Fruit fly (Drosophila melanogaster): ENCODE results near the gene CG7322.

Gene CG7322

DNA sequence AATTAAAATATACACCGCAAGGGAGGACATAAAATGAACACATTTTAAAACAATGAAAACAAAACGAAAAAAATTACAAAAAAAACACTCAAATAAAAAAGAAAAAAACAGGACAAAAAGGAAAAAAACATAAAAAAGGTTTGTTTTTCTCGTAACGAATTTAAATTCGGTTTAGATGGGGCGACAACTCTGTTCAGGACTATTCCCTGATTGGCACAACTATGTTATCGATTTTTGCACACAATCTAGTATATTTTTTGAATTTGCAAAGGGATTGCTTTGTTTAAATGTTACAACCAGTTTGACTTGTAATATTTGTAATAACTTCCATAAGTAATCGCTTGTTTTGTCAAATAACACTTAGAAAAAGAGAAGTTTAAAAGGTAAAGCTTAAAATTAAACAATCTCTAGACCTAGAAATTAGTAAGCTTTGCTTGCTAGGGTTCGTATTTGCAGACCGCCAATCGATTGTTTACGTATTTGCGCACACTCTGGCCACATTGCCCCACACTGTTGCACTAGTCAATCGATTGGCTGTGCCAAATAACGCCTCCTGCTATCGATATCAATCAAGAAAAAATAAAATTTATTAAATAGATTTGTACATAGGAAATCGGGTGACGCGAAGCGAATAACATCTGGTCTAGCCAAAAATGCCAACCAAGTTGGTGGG is 26.6 kb upstream of the CG7322 start, which contains the start of gene CG7332 (continued):
- no peak for TF ChIP-seq dan (GFP tag; IDR thresholded peaks at IDR 0.05)
- TF ChIP-seq CG34224 (GFP tag; IDR thresholded peaks at IDR 0.05; ENCODE audit: partially characterized antibody): peak; percentile 58; the same call in 2 of the 3 replicates
- no peak for TF ChIP-seq CG6765 (GFP tag; optimal IDR thresholded peaks at IDR 0.05)
- no peak for TF ChIP-seq chm (GFP tag; IDR thresholded peaks at IDR 0.05)
- no peak for TF ChIP-seq en (GFP tag; optimal IDR thresholded peaks at IDR 0.05)
- no peak for TF ChIP-seq CG3163 (GFP tag; optimal IDR thresholded peaks at IDR 0.05)
- TF ChIP-seq BEAF-32 (GFP tag; optimal IDR thresholded peaks at IDR 0.05): peak; percentile 72
- no peak for TF ChIP-seq NFAT (GFP tag; IDR thresholded peaks at IDR 0.05)
- peak; percentile 6; the same call in 1 of the 2 replicates for TF ChIP-seq CG42726 (GFP tag; IDR thresholded peaks at IDR 0.05; ENCODE audit: partially characterized antibody)
- TF ChIP-seq CG12236 (GFP tag; optimal IDR thresholded peaks at IDR 0.05): no peak
- TF ChIP-seq CG3407 (GFP tag; optimal IDR thresholded peaks at IDR 0.05): no peak
- no peak for TF ChIP-seq crp (GFP tag; optimal IDR thresholded peaks at IDR 0.05)
- TF ChIP-seq danr (GFP tag; IDR thresholded peaks at IDR 0.05): no peak
- no peak for TF ChIP-seq ara (GFP tag; IDR thresholded peaks at IDR 0.05)
- TF ChIP-seq CG2116 (GFP tag; optimal IDR thresholded peaks at IDR 0.05): peak; percentile 94
- peak; percentile 67 for TF ChIP-seq amos (GFP tag; IDR thresholded peaks at IDR 0.05; ENCODE audit: partially characterized antibody)
- peak; percentile 28; the same call in 1 of the 2 replicates for TF ChIP-seq Ptx1 (GFP tag; IDR thresholded peaks at IDR 0.05)
- TF ChIP-seq CG8089 (GFP tag; optimal IDR thresholded peaks at IDR 0.05): no peak
- TF ChIP-seq Optix (GFP tag; IDR thresholded peaks at IDR 0.05): no peak
- no peak for TF ChIP-seq cato (GFP tag; optimal IDR thresholded peaks at IDR 0.05; ENCODE audit: borderline replicate concordance)
- TF ChIP-seq Dp (GFP tag; optimal IDR thresholded peaks at IDR 0.05): peak; percentile 67
- no peak for TF ChIP-seq Blimp-1 (GFP tag; optimal IDR thresholded peaks at IDR 0.05)
- no peak for TF ChIP-seq her (GFP tag; optimal IDR thresholded peaks at IDR 0.05)
- no peak for TF ChIP-seq CG17802 (tag; optimal IDR thresholded peaks at IDR 0.05)
- TF ChIP-seq az2 (GFP tag; optimal IDR thresholded peaks at IDR 0.05): peak; percentile 15
- peak; percentile 79; the same call in 2 of the 3 replicates for TF ChIP-seq CG11560 (tag; IDR thresholded peaks at IDR 0.05)
- TF ChIP-seq CG16813 (GFP tag; IDR thresholded peaks at IDR 0.05; ENCODE audit: partially characterized antibody): peak; percentile 66
- TF ChIP-seq tgo (GFP tag; IDR thresholded peaks at IDR 0.05): no peak
- no peak for TF ChIP-seq CG4707 (GFP tag; optimal IDR thresholded peaks at IDR 0.05)
- TF ChIP-seq CG33213 (GFP tag; optimal IDR thresholded peaks at IDR 0.05): peak; percentile 17
- TF ChIP-seq CoRest (tag; optimal IDR thresholded peaks at IDR 0.05): peak; percentile 13
- TF ChIP-seq seq (GFP tag; IDR thresholded peaks at IDR 0.05): no peak
- no peak for TF ChIP-seq sug (tag; optimal IDR thresholded peaks at IDR 0.05)
- no peak for TF ChIP-seq ssp (GFP tag; IDR thresholded peaks at IDR 0.05)
- peak; percentile 39 for TF ChIP-seq CG12659 (GFP tag; optimal IDR thresholded peaks at IDR 0.05)
- TF ChIP-seq CG2120 (GFP tag; optimal IDR thresholded peaks at IDR 0.05): peak; percentile 15
- TF ChIP-seq Hey (tag; optimal IDR thresholded peaks at IDR 0.05): no peak
- TF ChIP-seq CG15601 (tag; optimal IDR thresholded peaks at IDR 0.05): no peak
- TF ChIP-seq B-H1 (GFP tag; IDR thresholded peaks at IDR 0.05): no peak; the same call in 2 of the 3 replicates

DNA sequence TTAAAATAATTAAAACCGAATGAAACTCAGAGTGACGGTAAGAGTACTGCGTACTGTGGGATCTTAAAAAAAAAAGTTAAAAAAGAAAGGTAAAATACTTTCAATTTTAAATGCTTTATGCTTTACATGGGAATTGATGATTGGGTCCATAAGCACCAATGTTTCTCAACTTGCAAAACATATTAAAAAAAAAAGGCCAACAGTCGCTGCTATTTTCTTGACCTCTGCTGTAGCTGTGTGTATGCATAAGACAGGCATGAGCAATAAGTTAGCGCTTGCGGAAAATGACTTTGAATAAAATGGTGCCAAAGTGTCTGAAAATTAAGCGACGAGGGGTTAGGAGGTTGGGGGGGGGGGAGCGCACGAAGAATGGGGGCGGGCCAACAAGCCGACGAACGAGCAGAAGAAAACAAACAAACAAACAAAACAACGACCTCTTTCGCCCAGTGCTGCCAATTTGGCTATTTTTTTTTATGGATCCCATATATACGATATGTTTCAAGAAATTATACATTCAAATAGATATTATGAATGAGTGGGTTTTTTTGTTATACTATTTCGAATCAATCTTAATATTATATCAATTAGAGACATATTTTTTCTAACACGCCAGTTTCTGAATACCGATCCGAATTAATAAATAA is 12.1 kb upstream of the CG7322 start:
- TF ChIP-seq CG16815 (GFP tag; optimal IDR thresholded peaks at IDR 0.05): no peak
- TF ChIP-seq CG7271 (tag; optimal IDR thresholded peaks at IDR 0.05): no peak
- no peak for TF ChIP-seq CG2120 (GFP tag; optimal IDR thresholded peaks at IDR 0.05)
- no peak for TF ChIP-seq CG15479 (GFP tag; optimal IDR thresholded peaks at IDR 0.05)
- peak; percentile 27; the same call in 1 of the 2 replicates for TF ChIP-seq CG9215 (GFP tag; IDR thresholded peaks at IDR 0.05)
- TF ChIP-seq zfh2 (GFP tag; optimal IDR thresholded peaks at IDR 0.05): no peak
- TF ChIP-seq E2f1 (GFP tag; IDR thresholded peaks at IDR 0.05): peak; percentile 41; the same call in 1 of the 2 replicates
- TF ChIP-seq gro (GFP tag; optimal IDR thresholded peaks at IDR 0.05): peak; percentile 5
- TF ChIP-seq Lim3 (GFP tag; IDR thresholded peaks at IDR 0.05): no peak
- TF ChIP-seq tx (GFP tag; optimal IDR thresholded peaks at IDR 0.05): no peak
- TF ChIP-seq H2.0 (GFP tag; IDR thresholded peaks at IDR 0.05): peak; percentile 43
- no peak for TF ChIP-seq CkIIα-i1 (GFP tag; IDR thresholded peaks at IDR 0.05)
- no peak for TF ChIP-seq tio (GFP tag; optimal IDR thresholded peaks at IDR 0.05)
